Fruit fly (Drosophila melanogaster): ENCODE results near the gene CG13005.

The CG13005 gene

DNA sequence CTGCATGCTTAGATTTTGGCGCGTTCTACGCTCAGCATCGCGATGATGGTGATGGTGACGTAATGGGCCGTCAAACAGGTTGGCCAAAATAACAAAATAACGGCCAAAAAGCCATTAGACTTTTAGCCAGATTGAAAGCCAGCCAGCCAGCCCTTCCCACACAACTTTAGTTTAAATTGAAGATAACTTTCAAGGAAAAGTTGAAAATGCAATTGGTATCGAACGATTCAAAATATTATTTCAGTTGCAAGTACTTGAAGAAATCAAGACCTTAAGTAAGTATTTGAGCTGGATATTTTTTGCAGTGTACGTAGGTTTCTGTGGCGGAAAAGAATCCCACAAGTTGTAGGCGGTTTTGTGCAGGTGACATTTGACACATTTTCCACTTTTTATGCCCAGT lies 22.4 kb upstream of the CG13005 start (continued):
- no peak for TF ChIP-seq Dfd (GFP tag; optimal IDR thresholded peaks at IDR 0.05)
- TF ChIP-seq CG12219 (GFP tag; optimal IDR thresholded peaks at IDR 0.05): peak; percentile 3
- peak; percentile 29 for TF ChIP-seq pb (GFP tag; optimal IDR thresholded peaks at IDR 0.05)
- TF ChIP-seq ara (GFP tag; IDR thresholded peaks at IDR 0.05): no peak
- TF ChIP-seq CG13775 (GFP tag; optimal IDR thresholded peaks at IDR 0.05): no peak
- no peak for TF ChIP-seq ken (GFP tag; IDR thresholded peaks at IDR 0.05)
- peak; percentile 4 for TF ChIP-seq shn (GFP tag; optimal IDR thresholded peaks at IDR 0.05)
- no peak for TF ChIP-seq crol (GFP tag; IDR thresholded peaks at IDR 0.05)
- no peak for TF ChIP-seq CG3163 (GFP tag; optimal IDR thresholded peaks at IDR 0.05)
- TF ChIP-seq peb (GFP tag; IDR thresholded peaks at IDR 0.05): no peak
- peak; percentile 12 for TF ChIP-seq PHDP (tag; optimal IDR thresholded peaks at IDR 0.05)
- no peak for TF ChIP-seq CG4282 (GFP tag; optimal IDR thresholded peaks at IDR 0.05)
- TF ChIP-seq abd-A (tag; optimal IDR thresholded peaks at IDR 0.05): no peak
- TF ChIP-seq tup (GFP tag; optimal IDR thresholded peaks at IDR 0.05): no peak
- no peak for TF ChIP-seq Vsx1 (GFP tag; optimal IDR thresholded peaks at IDR 0.05)
- peak; percentile 17 for TF ChIP-seq fu2 (GFP tag; optimal IDR thresholded peaks at IDR 0.05)
- no peak for TF ChIP-seq CG14965 (GFP tag; optimal IDR thresholded peaks at IDR 0.05; ENCODE audit: borderline replicate concordance)
- TF ChIP-seq CG1529 (GFP tag; optimal IDR thresholded peaks at IDR 0.05): no peak
- TF ChIP-seq CG4820 (GFP tag; optimal IDR thresholded peaks at IDR 0.05): no peak
- peak; percentile 27 for TF ChIP-seq pnt (GFP tag; optimal IDR thresholded peaks at IDR 0.05)
- TF ChIP-seq eyg (GFP tag; optimal IDR thresholded peaks at IDR 0.05): peak; percentile 42
- TF ChIP-seq CG4360 (GFP tag; IDR thresholded peaks at IDR 0.05): no peak
- TF ChIP-seq gem (tag; optimal IDR thresholded peaks at IDR 0.05): peak; percentile 51
- no peak for TF ChIP-seq tll (GFP tag; optimal IDR thresholded peaks at IDR 0.05)
- no peak for TF ChIP-seq D (optimal IDR thresholded peaks at IDR 0.05)
- no peak for TF ChIP-seq D (GFP tag; optimal IDR thresholded peaks at IDR 0.05)
- TF ChIP-seq CG18476 (GFP tag; optimal IDR thresholded peaks at IDR 0.05): no peak
- TF ChIP-seq ac (GFP tag; optimal IDR thresholded peaks at IDR 0.05): no peak
- TF ChIP-seq CG3065 (GFP tag; optimal IDR thresholded peaks at IDR 0.05): no peak
- no peak for TF ChIP-seq Camta (GFP tag; optimal IDR thresholded peaks at IDR 0.05)
- no peak for TF ChIP-seq CG42726 (GFP tag; IDR thresholded peaks at IDR 0.05; ENCODE audit: partially characterized antibody)
- TF ChIP-seq CG4424 (GFP tag; optimal IDR thresholded peaks at IDR 0.05): no peak
- TF ChIP-seq NFAT (GFP tag; IDR thresholded peaks at IDR 0.05): no peak
- TF ChIP-seq CG17186 (GFP tag; optimal IDR thresholded peaks at IDR 0.05): no peak
- TF ChIP-seq prd (optimal IDR thresholded peaks at IDR 0.05): no peak
- TF ChIP-seq prd (GFP tag; IDR thresholded peaks at IDR 0.05): 0 out of 3 replicates have a peak, but pooled peaks have one; percentile 16
- TF ChIP-seq GATAe (GFP tag; conservative IDR thresholded peaks at IDR 0.05): no peak
- TF ChIP-seq CG11723 (GFP tag; optimal IDR thresholded peaks at IDR 0.05): no peak
- no peak for TF ChIP-seq sqz (GFP tag; optimal IDR thresholded peaks at IDR 0.05)
- no peak for TF ChIP-seq Dek (tag; optimal IDR thresholded peaks at IDR 0.05)
- no peak for TF ChIP-seq CG12155 (GFP tag; optimal IDR thresholded peaks at IDR 0.05)
- no peak for TF ChIP-seq kay (GFP tag; optimal IDR thresholded peaks at IDR 0.05)
- no peak for TF ChIP-seq CG12744 (GFP tag; optimal IDR thresholded peaks at IDR 0.05)
- no peak for TF ChIP-seq trh (GFP tag; optimal IDR thresholded peaks at IDR 0.05)
- no peak for TF ChIP-seq CG10274 (GFP tag; optimal IDR thresholded peaks at IDR 0.05)
- no peak for TF ChIP-seq jumu (GFP tag; optimal IDR thresholded peaks at IDR 0.05)
- no peak for TF ChIP-seq CG17612 (GFP tag; IDR thresholded peaks at IDR 0.05)
- no peak for TF ChIP-seq CG10543 (GFP tag; optimal IDR thresholded peaks at IDR 0.05)
- TF ChIP-seq tin (GFP tag; optimal IDR thresholded peaks at IDR 0.05): no peak
- TF ChIP-seq Bgb (GFP tag; IDR thresholded peaks at IDR 0.05; ENCODE audit: partially characterized antibody): no peak
- TF ChIP-seq Asciz (GFP tag; optimal IDR thresholded peaks at IDR 0.05): no peak
- TF ChIP-seq BtbVII (GFP tag; optimal IDR thresholded peaks at IDR 0.05): no peak
- no peak for TF ChIP-seq sob (GFP tag; IDR thresholded peaks at IDR 0.05)

Data from whole organism, embryonic.